Worm (Caenorhabditis elegans) whole organism, early embryonic: Measurements from ENCODE around the gene patr-1.

ENCODE experiments used
- B0310.2 ChIP-seq: sonication (generic microtip); optimal IDR thresholded peaks from 2 replicates; lab custom pipeline; 2016; ENCODE audit warnings: mild to moderate bottlenecking, missing genetic modification characterization, missing compliant biosample characterization
- F13C5.2 ChIP-seq: sonication (generic microtip); optimal IDR thresholded peaks from 2 replicates; lab custom pipeline; 2017; ENCODE audit warnings: mild to moderate bottlenecking, missing genetic modification characterization, inconsistent platforms, missing compliant biosample characterization
- aly-1 ChIP-seq: sonication (generic microtip); optimal IDR thresholded peaks from 2 replicates; lab custom pipeline; 2016; ENCODE audit warnings: missing genetic modification characterization, missing compliant biosample characterization
- ama-1 ChIP-seq: fragments of 150-350 bp; optimal IDR thresholded peaks from 2 replicates; lab custom pipeline; 2014
- ceh-13 ChIP-seq: fragments of 200-800 bp; sonication (Bioruptor generic); optimal IDR thresholded peaks from 2 replicates; lab custom pipeline; 2018; ENCODE audit warnings: mild to moderate bottlenecking, missing genetic modification characterization, missing compliant biosample characterization
- ceh-36 ChIP-seq: sonication (generic microtip); optimal IDR thresholded peaks from 2 replicates; lab custom pipeline; 2016; ENCODE audit warnings: missing genetic modification characterization, inconsistent platforms, missing compliant biosample characterization
- ets-7 ChIP-seq: sonication (generic microtip); optimal IDR thresholded peaks from 2 replicates; lab custom pipeline; 2016; ENCODE audit warnings: missing genotype, missing genetic modification characterization, missing compliant biosample characterization
- flt-1 ChIP-seq: fragments of 200-800 bp; sonication (Bioruptor generic); IDR thresholded peaks from 2 replicates; pipeline ENCODE4 v1.3.6; 2022; ENCODE audit warnings: missing genetic modification characterization, missing compliant biosample characterization
- hmbx-1 ChIP-seq: sonication (generic microtip); optimal IDR thresholded peaks from 2 replicates; lab custom pipeline; 2016; ENCODE audit warnings: mild to moderate bottlenecking, missing genetic modification characterization, missing compliant biosample characterization
- hmg-4 ChIP-seq: fragments of 200-800 bp; sonication (Bioruptor generic); optimal IDR thresholded peaks from 2 replicates; lab custom pipeline; 2018; ENCODE audit warnings: mild to moderate bottlenecking, missing genetic modification characterization, missing compliant biosample characterization
- hnd-1 ChIP-seq: sonication (generic microtip); optimal IDR thresholded peaks from 2 replicates; lab custom pipeline; 2016; ENCODE audit warnings: missing genetic modification characterization, missing compliant biosample characterization
- pes-1 ChIP-seq: fragments of 200-800 bp; sonication (Bioruptor generic); IDR thresholded peaks from 2 replicates; pipeline ENCODE4 v1.3.6; 2022; ENCODE audit warnings: missing genetic modification reagents, missing genetic modification characterization, missing compliant biosample characterization
- scrt-1 ChIP-seq: fragments of 200-800 bp; sonication (Bioruptor generic); IDR thresholded peaks from 2 replicates; pipeline ENCODE4 v1.3.6; 2022; ENCODE audit warnings: missing genetic modification characterization, missing compliant biosample characterization
- sea-1 ChIP-seq: fragments of 200-800 bp; sonication (Bioruptor generic); conservative IDR thresholded peaks from 2 replicates; pipeline ENCODE4 v1.3.6; 2022; ENCODE audit warnings: missing genetic modification characterization, missing compliant biosample characterization
- tbx-11 ChIP-seq: fragments of 200-800 bp; sonication (Bioruptor generic); IDR thresholded peaks from 2 replicates; pipeline ENCODE4 v1.3.6; 2022; ENCODE audit warnings: missing genetic modification characterization, missing compliant biosample characterization
- tbx-37 ChIP-seq: fragments of 200-800 bp; sonication (Bioruptor generic); conservative IDR thresholded peaks from 2 replicates; pipeline ENCODE4 v1.3.6; 2022; ENCODE audit warnings: missing genetic modification reagents, missing genetic modification characterization, missing compliant biosample characterization
- tra-4 ChIP-seq: sonication (generic microtip); optimal IDR thresholded peaks from 2 replicates; lab custom pipeline; 2017; ENCODE audit warnings: missing genetic modification characterization, missing compliant biosample characterization

patr-1 gene

ce11 chrII:11794392-11794791 is 16.6 kb upstream of the patr-1 start:
- TF ChIP-seq ceh-36 (no peak), hmg-4 (GFP tag; lab: Kevin White, UChicago) (no peak), aly-1 (tag; lab: Kevin White, UChicago) (no peak), tbx-37 (no peak), ama-1 (no peak), B0310.2 (tag; lab: Kevin White, UChicago) (no peak), ets-7 (no peak), scrt-1 (GFP tag; lab: Robert Waterston, UW) (no peak), sea-1 (GFP tag; lab: Robert Waterston, UW) (no peak), tbx-11 (GFP tag; lab: Robert Waterston, UW) (no peak), pes-1 (no peak), tra-4 (tag; lab: Kevin White, UChicago) (no peak), hnd-1 (tag; lab: Kevin White, UChicago) (no peak), ceh-13 (no peak), hmbx-1 (tag; lab: Kevin White, UChicago) (no peak), F13C5.2 (tag; lab: Kevin White, UChicago) (no peak), flt-1 (no peak)

ce11 chrII:11790458-11790857 is 12.7 kb upstream of the patr-1 start, which contains the start of gene F43G6.4:
TSS of gene F43G6.4 (plus strand) at chrII:11790758.
- TF ChIP-seq F13C5.2 (tag; lab: Kevin White, UChicago), result no peak
- TF ChIP-seq hmbx-1 (tag; lab: Kevin White, UChicago), result no peak
- no peak for TF ChIP-seq aly-1 (tag; lab: Kevin White, UChicago)
- no peak for TF ChIP-seq ceh-36
- TF ChIP-seq flt-1, result no peak
- TF ChIP-seq tbx-37, result no peak
- no peak for TF ChIP-seq tra-4 (tag; lab: Kevin White, UChicago)
- TF ChIP-seq hnd-1 (tag; lab: Kevin White, UChicago), result no peak
- no peak for TF ChIP-seq scrt-1 (GFP tag; lab: Robert Waterston, UW)
- no peak for TF ChIP-seq ceh-13
- TF ChIP-seq ets-7, result no peak
- no peak for TF ChIP-seq tbx-11 (GFP tag; lab: Robert Waterston, UW)
- TF ChIP-seq pes-1, result no peak
- no peak for TF ChIP-seq B0310.2 (tag; lab: Kevin White, UChicago)
- no peak for TF ChIP-seq hmg-4 (GFP tag; lab: Kevin White, UChicago)
- no peak for TF ChIP-seq sea-1 (GFP tag; lab: Robert Waterston, UW)

- TF ChIP-seq ceh-13 (no peak), hnd-1 (tag; lab: Kevin White, UChicago) (no peak), tbx-11 (GFP tag; lab: Robert Waterston, UW) (no peak), ceh-36 (no peak), hmg-4 (GFP tag; lab: Kevin White, UChicago) (no peak), sea-1 (GFP tag; lab: Robert Waterston, UW) (no peak), scrt-1 (GFP tag; lab: Robert Waterston, UW) (no peak)
Measured at ce11 chrII:11788025-11788424, 10.3 kb upstream of the patr-1 start.

- no peak for TF ChIP-seq scrt-1 (GFP tag; lab: Robert Waterston, UW)
- TF ChIP-seq pes-1, result no peak
- no peak for TF ChIP-seq F13C5.2 (tag; lab: Kevin White, UChicago)
- TF ChIP-seq sea-1 (GFP tag; lab: Robert Waterston, UW), result no peak
- TF ChIP-seq ceh-36, result no peak
- no peak for TF ChIP-seq flt-1
- no peak for TF ChIP-seq tbx-37
- no peak for TF ChIP-seq tbx-11 (GFP tag; lab: Robert Waterston, UW)
- no peak for TF ChIP-seq ceh-13
- TF ChIP-seq hmbx-1 (tag; lab: Kevin White, UChicago), result no peak
- TF ChIP-seq B0310.2 (tag; lab: Kevin White, UChicago), result no peak
- TF ChIP-seq ets-7, result no peak
- no peak for TF ChIP-seq tra-4 (tag; lab: Kevin White, UChicago)
Measured at ce11 chrII:11782493-11782892, 4.8 kb upstream of the patr-1 start, which contains the start of gene F43G6.16. TSS of gene F43G6.16 (minus strand) at chrII:11782633.

- TF ChIP-seq hmg-4 (GFP tag; lab: Kevin White, UChicago), result peak; percentile 5
- no peak for TF ChIP-seq aly-1 (tag; lab: Kevin White, UChicago)
- TF ChIP-seq ama-1, result no peak
- no peak for TF ChIP-seq tra-4 (tag; lab: Kevin White, UChicago)
- TF ChIP-seq ceh-36, result no peak
Measured at ce11 chrII:11774218-11774617, 3.5 kb downstream of the patr-1 start, which contains the start of gene F44E5.1. TSS of gene F44E5.1 (minus strand) at chrII:11774559.

- TF ChIP-seq hmg-4 (GFP tag; lab: Kevin White, UChicago) (no peak), F13C5.2 (tag; lab: Kevin White, UChicago) (no peak), tbx-11 (GFP tag; lab: Robert Waterston, UW) (no peak), aly-1 (tag; lab: Kevin White, UChicago) (no peak), tbx-37 (no peak), sea-1 (GFP tag; lab: Robert Waterston, UW) (no peak), hmbx-1 (tag; lab: Kevin White, UChicago) (no peak), flt-1 (no peak)
Measured at ce11 chrII:11772364-11772763, 5.4 kb downstream of the patr-1 start, which contains the start of gene F44E5.15. TSS of gene F44E5.15 (plus strand) at chrII:11772664.

- TF ChIP-seq flt-1, result no peak
- TF ChIP-seq sea-1 (GFP tag; lab: Robert Waterston, UW), result no peak
- TF ChIP-seq tbx-11 (GFP tag; lab: Robert Waterston, UW), result no peak
- no peak for TF ChIP-seq ama-1
- TF ChIP-seq tra-4 (tag; lab: Kevin White, UChicago), result no peak
- no peak for TF ChIP-seq aly-1 (tag; lab: Kevin White, UChicago)
- TF ChIP-seq hmg-4 (GFP tag; lab: Kevin White, UChicago), result no peak
- TF ChIP-seq tbx-37, result no peak
- TF ChIP-seq F13C5.2 (tag; lab: Kevin White, UChicago), result no peak
- no peak for TF ChIP-seq ceh-36
- TF ChIP-seq ceh-13, result no peak
- no peak for TF ChIP-seq scrt-1 (GFP tag; lab: Robert Waterston, UW)
Measured at ce11 chrII:11766472-11766871, 11.3 kb downstream of the patr-1 start, which contains the start of gene F44E5.2. TSS of gene F44E5.2 (plus strand) at chrII:11766772.
